Worm (Caenorhabditis elegans): ENCODE data around the gene fut-4.

DNA sequence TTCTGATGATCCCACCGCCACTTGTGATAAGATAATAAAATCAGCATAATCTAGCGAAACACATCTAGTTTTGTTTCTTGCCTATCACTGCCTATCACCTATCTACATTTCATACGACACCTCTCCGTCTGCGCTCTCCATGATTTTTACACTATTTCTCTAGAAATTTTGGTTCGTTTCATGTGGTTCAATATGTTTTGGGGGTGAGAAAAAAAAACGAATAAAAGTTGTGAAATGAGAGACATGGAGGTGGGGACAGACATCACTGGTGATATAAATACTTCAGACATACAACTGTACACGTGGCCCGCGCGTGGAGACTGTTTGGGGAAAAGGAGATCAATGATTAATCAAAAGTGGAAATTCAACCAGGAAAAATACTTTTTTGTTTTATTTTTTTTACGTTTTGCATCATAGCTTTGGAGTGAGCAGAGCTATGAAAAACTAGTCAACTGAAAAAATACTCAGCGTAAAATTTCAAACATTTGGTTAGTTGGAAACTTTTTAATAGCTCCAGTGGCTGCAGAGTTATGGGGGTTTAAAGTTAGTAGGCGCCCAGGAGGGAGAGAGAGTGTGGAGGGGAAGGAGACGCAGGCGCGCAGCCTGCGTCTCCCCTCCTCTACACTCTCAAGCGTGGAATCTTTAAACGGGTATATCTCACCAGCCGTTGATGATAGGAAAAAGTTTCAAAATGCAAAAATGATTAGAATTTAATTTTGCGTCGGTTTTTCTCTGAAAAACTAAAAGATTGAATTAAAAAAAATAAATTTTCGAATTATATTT lies 19.3 kb downstream of the fut-4 start:
- no peak for TF ChIP-seq dpl-1 (GFP tag; optimal IDR thresholded peaks at IDR 0.05)
- TF ChIP-seq lsy-2 (tag; optimal IDR thresholded peaks at IDR 0.05), result no peak
- no peak for TF ChIP-seq mes-2 (tag; optimal IDR thresholded peaks at IDR 0.05; ENCODE audit: poor library complexity, severe bottlenecking)
- no peak for TF ChIP-seq php-3 (GFP tag; IDR thresholded peaks at IDR 0.05)
- no peak for TF ChIP-seq egl-27 (tag; optimal IDR thresholded peaks at IDR 0.05)
- TF ChIP-seq mdl-1 (tag; optimal IDR thresholded peaks at IDR 0.05), result no peak
- no peak for TF ChIP-seq lir-3 (tag; optimal IDR thresholded peaks at IDR 0.05)
- peak in 1 of 2 experiments; percentile 70 for TF ChIP-seq unc-62 (GFP tag; optimal IDR thresholded peaks at IDR 0.05 in 1 of 2)
- no peak for TF ChIP-seq unc-62 (tag; optimal IDR thresholded peaks at IDR 0.05)
- TF ChIP-seq nhr-76 (tag; optimal IDR thresholded peaks at IDR 0.05), result no peak
- TF ChIP-seq nhr-11 (tag; optimal IDR thresholded peaks at IDR 0.05), result no peak
- TF ChIP-seq ama-1 (optimal IDR thresholded peaks at IDR 0.05), result no peak
